Fruit fly (Drosophila melanogaster) whole organism: ENCODE measurements around the gene CG17929.

ENCODE experiments used
- CG8478 ChIP-seq: fragments of >200 bp; optimal IDR thresholded peaks from 2 replicates; lab custom pipeline; 2018; ENCODE audit warnings: inconsistent platforms
- EcR ChIP-seq, 2 experiments: fragments of >200 bp; optimal IDR thresholded peaks; 2 replicates each; lab custom pipeline; 2017; ENCODE audit warnings: missing biosample characterization in 2 of 2, missing genetic modification characterization in 2 of 2, missing genetic modification reagents in 2 of 2
- usp ChIP-seq: fragments of >200 bp; optimal IDR thresholded peaks from 2 replicates; lab custom pipeline; 2017; ENCODE audit warnings: missing biosample characterization, missing genetic modification characterization, mixed read lengths

- TF ChIP-seq EcR (GFP tag; optimal IDR thresholded peaks at IDR 0.05; lab: Kevin White, UChicago) (no peak), CG8478 (lab: Kevin White, UChicago) (no peak), usp (GFP tag; lab: Kevin White, UChicago) (no peak)
These were observed 29.7 kb upstream of the CG17929 start for dm6 chr3R:16295513-16296123.
